ENCODE assay signal across 3 fruit fly cellular contexts in genomic region chr3L:11707978-11708632, dm6.
TF ChIP-seq lines count a peak whose summit lies in the region.

Gene CG11658 (minus strand): TSS chr3L:11708553.

TF ChIP-seq in whole organism, embryonic, 481 proteins besides CTCF, POLR2A, EP300 and RAD21 (continued from another document and continues in another):
- TF ChIP-seq gro (GFP tag; optimal IDR thresholded peaks at IDR 0.05; lab: Kevin White, UChicago): peak; percentile 41
- TF ChIP-seq Hmr (GFP tag; optimal IDR thresholded peaks at IDR 0.05; lab: Kevin White, UChicago): peak; percentile 43
- TF ChIP-seq Dp (GFP tag; optimal IDR thresholded peaks at IDR 0.05; lab: Kevin White, UChicago): peak; percentile 84
- peak; percentile 16; the same call in 1 of the 2 replicates for TF ChIP-seq MBD-R2 (GFP tag; IDR thresholded peaks at IDR 0.05; lab: Robert Waterston, UW)
- peak; percentile 40 for TF ChIP-seq zen2 (GFP tag; IDR thresholded peaks at IDR 0.05; lab: Robert Waterston, UW; ENCODE audit: partially characterized antibody)
- peak; percentile 72 for TF ChIP-seq nom (GFP tag; optimal IDR thresholded peaks at IDR 0.05; lab: Kevin White, UChicago)
- TF ChIP-seq vvl (GFP tag; IDR thresholded peaks at IDR 0.05; lab: Robert Waterston, UW): peak; percentile 24; the same call in 1 of the 2 replicates
- 0 out of 2 replicates have a peak, but pooled peaks have one; percentile 20 for TF ChIP-seq unc-4 (GFP tag; IDR thresholded peaks at IDR 0.05; lab: Robert Waterston, UW; ENCODE audit: partially characterized antibody)
- peak; percentile 23 for TF ChIP-seq CG12071 (GFP tag; optimal IDR thresholded peaks at IDR 0.05; lab: Kevin White, UChicago)
- peak; percentile 23 for TF ChIP-seq CG18599 (GFP tag; optimal IDR thresholded peaks at IDR 0.05; lab: Kevin White, UChicago)
- TF ChIP-seq CG5180 (GFP tag; optimal IDR thresholded peaks at IDR 0.05; lab: Kevin White, UChicago): peak; percentile 22
- peak; percentile 49 for TF ChIP-seq MESR4 (GFP tag; optimal IDR thresholded peaks at IDR 0.05; lab: Kevin White, UChicago)
- peak; percentile 25 for TF ChIP-seq BtbVII (GFP tag; optimal IDR thresholded peaks at IDR 0.05; lab: Kevin White, UChicago)
- peak; percentile 73 for TF ChIP-seq grau (tag; optimal IDR thresholded peaks at IDR 0.05; lab: Kevin White, UChicago)
- peak; percentile 65; the same call in 1 of the 2 replicates for TF ChIP-seq CG16779 (GFP tag; IDR thresholded peaks at IDR 0.05; lab: Robert Waterston, UW)
- TF ChIP-seq p53 (GFP tag; optimal IDR thresholded peaks at IDR 0.05; lab: Kevin White, UChicago): no peak
- peak in 1 of 2 experiments; percentile 92 for TF ChIP-seq Eip74EF (GFP tag; optimal IDR thresholded peaks at IDR 0.05; lab: Kevin White, UChicago)
- TF ChIP-seq tin (GFP tag; optimal IDR thresholded peaks at IDR 0.05; lab: Kevin White, UChicago): no peak
- peak; percentile 13 for TF ChIP-seq kah (GFP tag; optimal IDR thresholded peaks at IDR 0.05; lab: Kevin White, UChicago)
- TF ChIP-seq Bgb (GFP tag; IDR thresholded peaks at IDR 0.05; lab: Robert Waterston, UW; ENCODE audit: partially characterized antibody): peak; percentile 26
- TF ChIP-seq sr (GFP tag; IDR thresholded peaks at IDR 0.05; lab: Robert Waterston, UW): peak; percentile 49; the same call in 1 of the 3 replicates
- no peak for TF ChIP-seq CG11560 (tag; IDR thresholded peaks at IDR 0.05; lab: Robert Waterston, UW)
- TF ChIP-seq abd-A (tag; optimal IDR thresholded peaks at IDR 0.05; lab: Kevin White, UChicago): peak; percentile 95
- TF ChIP-seq CG6175 (GFP tag; IDR thresholded peaks at IDR 0.05; lab: Robert Waterston, UW): peak; percentile 6; the same call in 1 of the 3 replicates
- TF ChIP-seq Dek (tag; optimal IDR thresholded peaks at IDR 0.05; lab: Kevin White, UChicago): peak; percentile 39
- peak; percentile 15; the same call in 1 of the 2 replicates for TF ChIP-seq amos (GFP tag; IDR thresholded peaks at IDR 0.05; lab: Robert Waterston, UW; ENCODE audit: partially characterized antibody)
- peak; percentile 0 for TF ChIP-seq lilli (GFP tag; optimal IDR thresholded peaks at IDR 0.05; lab: Kevin White, UChicago)
- 0 out of 2 replicates have a peak, but pooled peaks have one; percentile 11 for TF ChIP-seq gsb (GFP tag; IDR thresholded peaks at IDR 0.05; lab: Robert Waterston, UW)
- TF ChIP-seq pb (GFP tag; optimal IDR thresholded peaks at IDR 0.05; lab: Kevin White, UChicago): peak; percentile 11
- peak in 1 of 2 experiments; percentile 25 for TF ChIP-seq Hr78 (GFP tag; optimal IDR thresholded peaks at IDR 0.05; lab: Kevin White, UChicago)
- TF ChIP-seq CG11398 (GFP tag; optimal IDR thresholded peaks at IDR 0.05; lab: Kevin White, UChicago): peak; percentile 22
- peak; percentile 54; the same call in 1 of the 2 replicates for TF ChIP-seq Atf6 (GFP tag; IDR thresholded peaks at IDR 0.05; lab: Robert Waterston, UW)
- peak; percentile 54 for TF ChIP-seq exex (tag; optimal IDR thresholded peaks at IDR 0.05; lab: Kevin White, UChicago)
- peak; percentile 92 for TF ChIP-seq CG12155 (GFP tag; optimal IDR thresholded peaks at IDR 0.05; lab: Kevin White, UChicago)
- TF ChIP-seq CG13624 (GFP tag; optimal IDR thresholded peaks at IDR 0.05; lab: Kevin White, UChicago): peak; percentile 74
- TF ChIP-seq Med (GFP tag; lab: Kevin White, UChicago): peak; percentile 57
- no peak; the same call in 2 of the 3 replicates for TF ChIP-seq otp (GFP tag; IDR thresholded peaks at IDR 0.05; lab: Robert Waterston, UW)
- TF ChIP-seq HLHmδ (GFP tag; optimal IDR thresholded peaks at IDR 0.05; lab: Kevin White, UChicago): peak; percentile 36
- TF ChIP-seq Gug (GFP tag; IDR thresholded peaks at IDR 0.05; lab: Robert Waterston, UW): peak; percentile 36; the same call in 3 of the 4 replicates
- peak; percentile 4 for TF ChIP-seq odd (GFP tag; optimal IDR thresholded peaks at IDR 0.05; lab: Kevin White, UChicago)

TF ChIP-seq in whole organism, prepupa, 60 proteins besides CTCF, POLR2A, EP300 and RAD21 (continued from another document):
- TF ChIP-seq eg (GFP tag; IDR thresholded peaks at IDR 0.05; lab: Robert Waterston, UW) (peak; percentile 68; the same call in 2 of the 3 replicates), CG6854 (GFP tag; optimal IDR thresholded peaks at IDR 0.05; lab: Kevin White, UChicago) (peak; percentile 26), Lpt (GFP tag; optimal IDR thresholded peaks at IDR 0.05; lab: Kevin White, UChicago) (peak; percentile 42), Ets96B (tag; optimal IDR thresholded peaks at IDR 0.05; lab: Kevin White, UChicago) (peak; percentile 39), CG9139 (GFP tag; optimal IDR thresholded peaks at IDR 0.05; lab: Kevin White, UChicago) (peak; percentile 33), Sox102F (GFP tag; optimal IDR thresholded peaks at IDR 0.05; lab: Kevin White, UChicago) (no peak), CG8319 (GFP tag; optimal IDR thresholded peaks at IDR 0.05; lab: Kevin White, UChicago) (no peak), svp (GFP tag; lab: Kevin White, UChicago) (no peak), CG16779 (tag; optimal IDR thresholded peaks at IDR 0.05; lab: Kevin White, UChicago) (peak; percentile 57), dsx (GFP tag; optimal IDR thresholded peaks at IDR 0.05; lab: Kevin White, UChicago; ENCODE audit: poor library complexity, severe bottlenecking) (peak; percentile 11), fkh (GFP tag; optimal IDR thresholded peaks at IDR 0.05; lab: Kevin White, UChicago) (peak; percentile 39), OdsH (GFP tag; optimal IDR thresholded peaks at IDR 0.05; lab: Kevin White, UChicago) (no peak), ss (GFP tag; optimal IDR thresholded peaks at IDR 0.05; lab: Kevin White, UChicago) (peak; percentile 64 to 85), Blimp-1 (GFP tag; optimal IDR thresholded peaks at IDR 0.05; lab: Kevin White, UChicago) (no peak), CG8119 (GFP tag; IDR thresholded peaks at IDR 0.05; lab: Robert Waterston, UW) (peak; percentile 48; the same call in 2 of the 3 replicates)
TF ChIP-seq in whole organism, prepupa: peak in this region for 18.

TF ChIP-seq in whole organism, wandering third instar larva, 38 proteins besides CTCF, POLR2A, EP300 and RAD21 (continued from another document):
- TF ChIP-seq OdsH (GFP tag; optimal IDR thresholded peaks at IDR 0.05; lab: Kevin White, UChicago): no peak
- peak; percentile 26 to 50 for TF ChIP-seq dl (GFP tag; optimal IDR thresholded peaks at IDR 0.05; lab: Kevin White, UChicago; ENCODE audit: insufficient read depth in 1 of 2, partially characterized antibody in 2 of 2)
